ENCODE assay signal across 1 fruit fly cellular context in genomic region chr3L:20719100-20719499, dm6.
A peak's percentile ranks its signal among the peaks of the same experiment; 100 is the strongest.
TF ChIP-seq lines count a peak whose summit lies in the region.

Gene cmpy, minus strand, starts transcription at chr3L:20719200.

TF ChIP-seq in whole organism, embryonic, 481 proteins besides CTCF, POLR2A, EP300 and RAD21 (continued from another document):
- TF ChIP-seq CG13894 (tag; optimal IDR thresholded peaks at IDR 0.05; lab: Kevin White, UChicago) (peak; percentile 47), Kr (GFP tag; optimal IDR thresholded peaks at IDR 0.05; lab: Kevin White, UChicago) (no peak), crol (GFP tag; IDR thresholded peaks at IDR 0.05; lab: Robert Waterston, UW) (no peak), gcm (GFP tag; optimal IDR thresholded peaks at IDR 0.05; lab: Kevin White, UChicago) (no peak), shn (GFP tag; optimal IDR thresholded peaks at IDR 0.05; lab: Kevin White, UChicago) (no peak), CkIIα-i1 (GFP tag; IDR thresholded peaks at IDR 0.05; lab: Robert Waterston, UW) (no peak), row (GFP tag; IDR thresholded peaks at IDR 0.05; lab: Robert Waterston, UW) (0 out of 3 replicates have a peak, but pooled peaks have one; percentile 30), YL-1 (GFP tag; optimal IDR thresholded peaks at IDR 0.05; lab: Kevin White, UChicago) (no peak), CG4617 (GFP tag; optimal IDR thresholded peaks at IDR 0.05; lab: Kevin White, UChicago; ENCODE audit: borderline replicate concordance) (no peak), HLHmδ (GFP tag; optimal IDR thresholded peaks at IDR 0.05; lab: Kevin White, UChicago) (no peak), sens-2 (GFP tag; IDR thresholded peaks at IDR 0.05; lab: Robert Waterston, UW) (no peak), CG12659 (GFP tag; optimal IDR thresholded peaks at IDR 0.05; lab: Kevin White, UChicago) (peak; percentile 7), Trl (optimal IDR thresholded peaks at IDR 0.05; lab: Kevin White, UChicago) (peak in 1 of 2 experiments; percentile 0), Trl (GFP tag; optimal IDR thresholded peaks at IDR 0.05; lab: Kevin White, UChicago) (no peak), CG9876 (GFP tag; optimal IDR thresholded peaks at IDR 0.05; lab: Kevin White, UChicago) (no peak), MTF-1 (GFP tag; optimal IDR thresholded peaks at IDR 0.05; lab: Kevin White, UChicago; ENCODE audit: borderline replicate concordance) (no peak), chm (GFP tag; IDR thresholded peaks at IDR 0.05; lab: Robert Waterston, UW) (no peak), fd96Cb (tag; optimal IDR thresholded peaks at IDR 0.05; lab: Kevin White, UChicago) (no peak), vfl (GFP tag; optimal IDR thresholded peaks at IDR 0.05; lab: Kevin White, UChicago) (no peak), CG4730 (GFP tag; IDR thresholded peaks at IDR 0.05; lab: Robert Waterston, UW) (no peak), Jarid2 (GFP tag; optimal IDR thresholded peaks at IDR 0.05; lab: Kevin White, UChicago) (peak; percentile 8), abd-A (tag; optimal IDR thresholded peaks at IDR 0.05; lab: Kevin White, UChicago) (peak; percentile 26), CG7745 (tag; optimal IDR thresholded peaks at IDR 0.05; lab: Kevin White, UChicago) (no peak), CG10267 (tag; optimal IDR thresholded peaks at IDR 0.05; lab: Kevin White, UChicago) (no peak), CHES-1-like (GFP tag; optimal IDR thresholded peaks at IDR 0.05; lab: Kevin White, UChicago) (no peak), slbo (GFP tag; IDR thresholded peaks at IDR 0.05; lab: Robert Waterston, UW) (no peak), ato (GFP tag; IDR thresholded peaks at IDR 0.05; lab: Robert Waterston, UW; ENCODE audit: partially characterized antibody) (no peak), CG14014 (GFP tag; IDR thresholded peaks at IDR 0.05; lab: Robert Waterston, UW) (no peak), CG17385 (GFP tag; optimal IDR thresholded peaks at IDR 0.05; lab: Kevin White, UChicago) (no peak), inv (GFP tag; IDR thresholded peaks at IDR 0.05; lab: Robert Waterston, UW; ENCODE audit: partially characterized antibody) (no peak), Ets97D (GFP tag; optimal IDR thresholded peaks at IDR 0.05; lab: Kevin White, UChicago) (no peak), CG2678 (tag; optimal IDR thresholded peaks at IDR 0.05; lab: Kevin White, UChicago) (no peak), corto (GFP tag; optimal IDR thresholded peaks at IDR 0.05; lab: Kevin White, UChicago) (no peak), CG6254 (GFP tag; optimal IDR thresholded peaks at IDR 0.05; lab: Kevin White, UChicago) (no peak), Fer1 (GFP tag; optimal IDR thresholded peaks at IDR 0.05; lab: Kevin White, UChicago) (peak; percentile 15), CG4328 (GFP tag; optimal IDR thresholded peaks at IDR 0.05; lab: Kevin White, UChicago) (no peak), CG10209 (GFP tag; optimal IDR thresholded peaks at IDR 0.05; lab: Kevin White, UChicago) (no peak), CG14860 (GFP tag; IDR thresholded peaks at IDR 0.05; lab: Robert Waterston, UW; ENCODE audit: partially characterized antibody) (no peak), Opbp (GFP tag; IDR thresholded peaks at IDR 0.05; lab: Robert Waterston, UW; ENCODE audit: partially characterized antibody) (0 out of 3 replicates have a peak, but pooled peaks have one; percentile 28), CG12942 (GFP tag; optimal IDR thresholded peaks at IDR 0.05; lab: Kevin White, UChicago) (no peak), Usf (GFP tag; optimal IDR thresholded peaks at IDR 0.05; lab: Kevin White, UChicago) (no peak), CG10147 (GFP tag; optimal IDR thresholded peaks at IDR 0.05; lab: Kevin White, UChicago) (no peak), HmgZ (tag; optimal IDR thresholded peaks at IDR 0.05; lab: Kevin White, UChicago) (no peak), CG8478 (optimal IDR thresholded peaks at IDR 0.05; lab: Kevin White, UChicago) (no peak), sr (GFP tag; IDR thresholded peaks at IDR 0.05; lab: Robert Waterston, UW) (no peak), CG2116 (GFP tag; optimal IDR thresholded peaks at IDR 0.05; lab: Kevin White, UChicago) (no peak), tap (tag; optimal IDR thresholded peaks at IDR 0.05; lab: Kevin White, UChicago) (no peak), rib (GFP tag; IDR thresholded peaks at IDR 0.05; lab: Robert Waterston, UW) (no peak), CG9932 (GFP tag; IDR thresholded peaks at IDR 0.05; lab: Robert Waterston, UW) (no peak), Ravus (GFP tag; IDR thresholded peaks at IDR 0.05; lab: Robert Waterston, UW) (no peak), Med (GFP tag; lab: Kevin White, UChicago) (no peak), caup (GFP tag; optimal IDR thresholded peaks at IDR 0.05; lab: Kevin White, UChicago; ENCODE audit: severe bottlenecking) (no peak), CG12155 (GFP tag; optimal IDR thresholded peaks at IDR 0.05; lab: Kevin White, UChicago) (no peak)
TF ChIP-seq in whole organism, embryonic: peak in this region for 17.
